5 fruit fly cellular contexts compared by ENCODE assay signal in genomic region chr3L:9764307-9764706, dm6.
TF ChIP-seq lines count a peak whose summit lies in the region.

No protein-coding gene starts in this region.

- TF ChIP-seq CTCF in whole organism, embryonic (GFP tag; optimal IDR thresholded peaks at IDR 0.05; lab: Kevin White, UChicago) = no peak

TF ChIP-seq in whole organism, adult, 20 proteins besides CTCF, POLR2A, EP300 and RAD21:
- TF ChIP-seq cic (GFP tag; optimal IDR thresholded peaks at IDR 0.05; lab: Kevin White, UChicago) (no peak), kay (GFP tag; lab: Kevin White, UChicago; ENCODE audit: borderline replicate concordance) (peak; percentile 54), CG1620 (GFP tag; optimal IDR thresholded peaks at IDR 0.05; lab: Kevin White, UChicago) (no peak), tj (GFP tag; optimal IDR thresholded peaks at IDR 0.05; lab: Kevin White, UChicago) (no peak)
TF ChIP-seq in whole organism, adult: peak in this region for 1.

TF ChIP-seq in whole organism, embryonic, 481 proteins besides CTCF, POLR2A, EP300 and RAD21 (continues in another document):
- no peak for TF ChIP-seq NC2α (GFP tag; optimal IDR thresholded peaks at IDR 0.05; lab: Kevin White, UChicago)
- TF ChIP-seq CG31441 (GFP tag; IDR thresholded peaks at IDR 0.05; lab: Robert Waterston, UW) = 0 out of 2 replicates have a peak, but pooled peaks have one; percentile 24
- TF ChIP-seq lilli (GFP tag; optimal IDR thresholded peaks at IDR 0.05; lab: Kevin White, UChicago) = peak; percentile 13
- peak; percentile 33; the same call in 1 of the 2 replicates for TF ChIP-seq CG9932 (GFP tag; IDR thresholded peaks at IDR 0.05; lab: Robert Waterston, UW)
- TF ChIP-seq Pdp1 (GFP tag; optimal IDR thresholded peaks at IDR 0.05; lab: Kevin White, UChicago) = peak in 1 of 2 experiments; percentile 54
- TF ChIP-seq Dll (GFP tag; IDR thresholded peaks at IDR 0.05; lab: Robert Waterston, UW; ENCODE audit: partially characterized antibody) = no peak
- no peak for TF ChIP-seq Max (GFP tag; optimal IDR thresholded peaks at IDR 0.05; lab: Kevin White, UChicago)
- TF ChIP-seq CG2120 (GFP tag; optimal IDR thresholded peaks at IDR 0.05; lab: Kevin White, UChicago) = peak; percentile 21
- TF ChIP-seq gem (tag; optimal IDR thresholded peaks at IDR 0.05; lab: Kevin White, UChicago) = peak; percentile 26
- TF ChIP-seq Hey (tag; optimal IDR thresholded peaks at IDR 0.05; lab: Kevin White, UChicago) = no peak
- peak; percentile 7 for TF ChIP-seq unpg (GFP tag; optimal IDR thresholded peaks at IDR 0.05; lab: Kevin White, UChicago)
- no peak for TF ChIP-seq CG17361 (GFP tag; IDR thresholded peaks at IDR 0.05; lab: Robert Waterston, UW)
- TF ChIP-seq Dbx (GFP tag; IDR thresholded peaks at IDR 0.05; lab: Robert Waterston, UW) = no peak
- TF ChIP-seq Hr51 (GFP tag; optimal IDR thresholded peaks at IDR 0.05; lab: Kevin White, UChicago) = peak in 1 of 2 experiments; percentile 9
- TF ChIP-seq Hr78 (GFP tag; optimal IDR thresholded peaks at IDR 0.05; lab: Kevin White, UChicago) = no peak
- TF ChIP-seq CG11504 (tag; optimal IDR thresholded peaks at IDR 0.05; lab: Kevin White, UChicago) = peak; percentile 2
- TF ChIP-seq ind (GFP tag; optimal IDR thresholded peaks at IDR 0.05; lab: Kevin White, UChicago) = peak; percentile 6
- no peak for TF ChIP-seq CG13624 (GFP tag; optimal IDR thresholded peaks at IDR 0.05; lab: Kevin White, UChicago)
- TF ChIP-seq Med (GFP tag; lab: Kevin White, UChicago) = peak; percentile 42
- TF ChIP-seq CG30403 (GFP tag; optimal IDR thresholded peaks at IDR 0.05; lab: Kevin White, UChicago) = peak; percentile 6
- no peak for TF ChIP-seq gce (GFP tag; IDR thresholded peaks at IDR 0.05; lab: Robert Waterston, UW)
- peak; percentile 72 for TF ChIP-seq Ets65A (GFP tag; lab: Kevin White, UChicago)

TF ChIP-seq in whole organism, prepupa, 60 proteins besides CTCF, POLR2A, EP300 and RAD21 (continues in another document):
- TF ChIP-seq CG8319 (GFP tag; optimal IDR thresholded peaks at IDR 0.05; lab: Kevin White, UChicago) (no peak), CG31627 (GFP tag; optimal IDR thresholded peaks at IDR 0.05; lab: Kevin White, UChicago) (peak; percentile 9), esn (GFP tag; optimal IDR thresholded peaks at IDR 0.05; lab: Kevin White, UChicago) (peak; percentile 29), pdm3 (GFP tag; optimal IDR thresholded peaks at IDR 0.05; lab: Kevin White, UChicago) (peak; percentile 29), CG6792 (GFP tag; optimal IDR thresholded peaks at IDR 0.05; lab: Kevin White, UChicago) (no peak), achi (GFP tag; optimal IDR thresholded peaks at IDR 0.05; lab: Kevin White, UChicago) (peak; percentile 21), Eip78C (GFP tag; lab: Kevin White, UChicago) (peak; percentile 75), Eip75B (GFP tag; optimal IDR thresholded peaks at IDR 0.05; lab: Kevin White, UChicago) (no peak), Smox (GFP tag; optimal IDR thresholded peaks at IDR 0.05; lab: Kevin White, UChicago) (peak; percentile 2), CG11902 (GFP tag; optimal IDR thresholded peaks at IDR 0.05; lab: Kevin White, UChicago) (no peak), svp (GFP tag; lab: Kevin White, UChicago) (peak; percentile 57), Ets21C (GFP tag; optimal IDR thresholded peaks at IDR 0.05; lab: Kevin White, UChicago) (peak; percentile 14), CG3919 (GFP tag; optimal IDR thresholded peaks at IDR 0.05; lab: Kevin White, UChicago) (peak; percentile 12), CG32006 (GFP tag; optimal IDR thresholded peaks at IDR 0.05; lab: Kevin White, UChicago) (peak; percentile 43), lz (GFP tag; optimal IDR thresholded peaks at IDR 0.05; lab: Kevin White, UChicago) (peak; percentile 18), CG8632 (GFP tag; optimal IDR thresholded peaks at IDR 0.05; lab: Kevin White, UChicago) (no peak), spab (GFP tag; optimal IDR thresholded peaks at IDR 0.05; lab: Kevin White, UChicago) (no peak), Hr4 (GFP tag; optimal IDR thresholded peaks at IDR 0.05; lab: Kevin White, UChicago) (peak; percentile 42), CG4318 (GFP tag; optimal IDR thresholded peaks at IDR 0.05; lab: Kevin White, UChicago) (peak; percentile 3), OdsH (GFP tag; optimal IDR thresholded peaks at IDR 0.05; lab: Kevin White, UChicago) (peak; percentile 17), CG6163 (GFP tag; IDR thresholded peaks at IDR 0.05; lab: Robert Waterston, UW) (no peak), CG1621 (tag; optimal IDR thresholded peaks at IDR 0.05; lab: Kevin White, UChicago) (no peak), acj6 (GFP tag; optimal IDR thresholded peaks at IDR 0.05; lab: Kevin White, UChicago) (peak; percentile 32)

TF ChIP-seq in whole organism, pupa, 21 proteins besides CTCF, POLR2A, EP300 and RAD21:
- TF ChIP-seq CG8159 (tag; optimal IDR thresholded peaks at IDR 0.05; lab: Kevin White, UChicago) = peak; percentile 7
- peak; percentile 11 for TF ChIP-seq CG9948 (tag; optimal IDR thresholded peaks at IDR 0.05; lab: Kevin White, UChicago)
- peak; percentile 53 for TF ChIP-seq CG14655 (GFP tag; optimal IDR thresholded peaks at IDR 0.05; lab: Kevin White, UChicago)
- TF ChIP-seq CG34367 (tag; optimal IDR thresholded peaks at IDR 0.05; lab: Kevin White, UChicago) = no peak
- peak; percentile 7; the same call in 1 of the 2 replicates for TF ChIP-seq CG12605 (GFP tag; IDR thresholded peaks at IDR 0.05; lab: Robert Waterston, UW)
- peak; percentile 24 for TF ChIP-seq CG17806 (tag; optimal IDR thresholded peaks at IDR 0.05; lab: Kevin White, UChicago)
- TF ChIP-seq CG8301 (tag; optimal IDR thresholded peaks at IDR 0.05; lab: Kevin White, UChicago) = no peak

TF ChIP-seq in whole organism, wandering third instar larva, 38 proteins besides CTCF, POLR2A, EP300 and RAD21:
- TF ChIP-seq GATAd (GFP tag; optimal IDR thresholded peaks at IDR 0.05; lab: Kevin White, UChicago) (no peak), Jra (GFP tag; optimal IDR thresholded peaks at IDR 0.05; lab: Kevin White, UChicago) (no peak), rgr (GFP tag; optimal IDR thresholded peaks at IDR 0.05; lab: Kevin White, UChicago) (peak; percentile 11), Hnf4 (GFP tag; optimal IDR thresholded peaks at IDR 0.05; lab: Kevin White, UChicago) (no peak), foxo (GFP tag; optimal IDR thresholded peaks at IDR 0.05; lab: Kevin White, UChicago) (peak in 1 of 2 experiments; percentile 28), dmrt93B (GFP tag; optimal IDR thresholded peaks at IDR 0.05; lab: Kevin White, UChicago) (no peak), jim (GFP tag; optimal IDR thresholded peaks at IDR 0.05; lab: Kevin White, UChicago) (no peak), Vsx2 (GFP tag; optimal IDR thresholded peaks at IDR 0.05; lab: Kevin White, UChicago; ENCODE audit: partially characterized antibody) (no peak), pan (optimal IDR thresholded peaks at IDR 0.05; lab: Kevin White, UChicago) (no peak), dl (GFP tag; optimal IDR thresholded peaks at IDR 0.05; lab: Kevin White, UChicago; ENCODE audit: insufficient read depth in 1 of 2, partially characterized antibody in 2 of 2) (no peak), HLH106 (tag; optimal IDR thresholded peaks at IDR 0.05; lab: Kevin White, UChicago) (peak; percentile 18), CrebA (GFP tag; optimal IDR thresholded peaks at IDR 0.05; lab: Kevin White, UChicago; ENCODE audit: borderline replicate concordance) (no peak)
